Worm (Caenorhabditis elegans) whole organism, early embryonic: ENCODE results near the gene C04G6.11.

ENCODE experiments used
- B0310.2 ChIP-seq: sonication (generic microtip); optimal IDR thresholded peaks from 2 replicates; lab custom pipeline; 2016; ENCODE audit warnings: mild to moderate bottlenecking, missing genetic modification characterization, missing compliant biosample characterization
- F13C5.2 ChIP-seq: sonication (generic microtip); optimal IDR thresholded peaks from 2 replicates; lab custom pipeline; 2017; ENCODE audit warnings: mild to moderate bottlenecking, missing genetic modification characterization, inconsistent platforms, missing compliant biosample characterization
- aly-1 ChIP-seq: sonication (generic microtip); optimal IDR thresholded peaks from 2 replicates; lab custom pipeline; 2016; ENCODE audit warnings: missing genetic modification characterization, missing compliant biosample characterization
- ama-1 ChIP-seq: fragments of 150-350 bp; optimal IDR thresholded peaks from 2 replicates; lab custom pipeline; 2014
- ceh-13 ChIP-seq: fragments of 200-800 bp; sonication (Bioruptor generic); optimal IDR thresholded peaks from 2 replicates; lab custom pipeline; 2018; ENCODE audit warnings: mild to moderate bottlenecking, missing genetic modification characterization, missing compliant biosample characterization
- ceh-36 ChIP-seq: sonication (generic microtip); optimal IDR thresholded peaks from 2 replicates; lab custom pipeline; 2016; ENCODE audit warnings: missing genetic modification characterization, inconsistent platforms, missing compliant biosample characterization
- hmbx-1 ChIP-seq: sonication (generic microtip); optimal IDR thresholded peaks from 2 replicates; lab custom pipeline; 2016; ENCODE audit warnings: mild to moderate bottlenecking, missing genetic modification characterization, missing compliant biosample characterization
- scrt-1 ChIP-seq: fragments of 200-800 bp; sonication (Bioruptor generic); IDR thresholded peaks from 2 replicates; pipeline ENCODE4 v1.3.6; 2022; ENCODE audit warnings: missing genetic modification characterization, missing compliant biosample characterization
- tbx-11 ChIP-seq: fragments of 200-800 bp; sonication (Bioruptor generic); IDR thresholded peaks from 2 replicates; pipeline ENCODE4 v1.3.6; 2022; ENCODE audit warnings: missing genetic modification characterization, missing compliant biosample characterization
- tra-4 ChIP-seq: sonication (generic microtip); optimal IDR thresholded peaks from 2 replicates; lab custom pipeline; 2017; ENCODE audit warnings: missing genetic modification characterization, missing compliant biosample characterization

ce11 chrII:5112082-5112481, 8.4 kb upstream of the C04G6.11 start, which contains the start of gene F09C12.8:
- TF ChIP-seq ceh-13 (GFP tag; lab: Kevin White, UChicago), result no peak
- TF ChIP-seq ama-1, result no peak
- no peak for TF ChIP-seq B0310.2
- TF ChIP-seq tbx-11 (GFP tag; lab: Robert Waterston, UW), result no peak
- TF ChIP-seq scrt-1 (GFP tag; lab: Robert Waterston, UW), result no peak
- TF ChIP-seq tra-4 (tag; lab: Kevin White, UChicago), result no peak
- TF ChIP-seq ceh-36, result no peak
- no peak for TF ChIP-seq F13C5.2 (tag; lab: Kevin White, UChicago)
- TF ChIP-seq hmbx-1 (tag; lab: Kevin White, UChicago), result no peak
- no peak for TF ChIP-seq aly-1
